Worm (Caenorhabditis elegans): ENCODE measurements around the gene F29G6.1.
A peak's percentile ranks its signal among the peaks of the same experiment; 100 is the strongest.

DNA sequence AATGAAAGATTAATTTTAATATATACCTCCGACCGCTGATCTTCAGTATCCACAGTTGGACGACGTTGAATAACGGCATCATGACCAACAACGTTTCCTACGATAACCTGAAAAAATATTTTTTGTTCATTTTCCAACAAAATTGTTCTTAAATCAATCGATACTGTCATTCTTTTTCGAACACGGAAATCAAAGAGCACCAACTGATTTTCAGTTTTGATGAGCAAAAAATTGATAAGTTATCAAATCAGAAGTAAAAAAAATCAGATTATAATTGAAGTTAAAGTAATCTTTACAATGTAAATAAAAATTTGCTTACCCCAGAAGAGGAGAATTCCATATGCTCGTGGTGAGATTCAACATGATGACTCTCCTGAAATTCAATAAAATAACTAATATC is 16.3 kb downstream of the F29G6.1 start:
- peak; percentile 40 for TF ChIP-seq pha-4 (tag; optimal IDR thresholded peaks at IDR 0.05)
- TF ChIP-seq elt-3 (tag; optimal IDR thresholded peaks at IDR 0.05): no peak
- no peak for TF ChIP-seq zag-1 (tag; optimal IDR thresholded peaks at IDR 0.05)
- TF ChIP-seq nhr-77 (tag; optimal IDR thresholded peaks at IDR 0.05): no peak
- TF ChIP-seq ama-1 (optimal IDR thresholded peaks at IDR 0.05): no peak
- TF ChIP-seq lin-15B (tag; optimal IDR thresholded peaks at IDR 0.05): no peak
- TF ChIP-seq daf-12 (tag; optimal IDR thresholded peaks at IDR 0.05): no peak
- TF ChIP-seq unc-62 (GFP tag; optimal IDR thresholded peaks at IDR 0.05): no peak
- peak; percentile 57 for TF ChIP-seq elt-2 (tag; optimal IDR thresholded peaks at IDR 0.05)
- no peak for TF ChIP-seq ceh-9 (tag; optimal IDR thresholded peaks at IDR 0.05)
- no peak for TF ChIP-seq elt-1 (tag; optimal IDR thresholded peaks at IDR 0.05)
